Worm (Caenorhabditis elegans) whole organism, L2 larva: Measurements from ENCODE around the gene ptr-15.

Source experiments
- lin-13 ChIP-seq: fragments of 150-350 bp; optimal IDR thresholded peaks from 2 replicates; lab custom pipeline; 2014; ENCODE audit warnings: missing biosample characterization, missing genetic modification reagents, missing genetic modification characterization
- lsy-2 ChIP-seq, 2 experiments: fragments of 150-350 bp in 1 of 2; sonication (generic microtip) in 1 of 2; optimal IDR thresholded peaks; 2 replicates each; lab custom pipeline; 2014 to 2017; ENCODE audit warnings: missing biosample characterization in 2 of 2, missing genetic modification characterization in 2 of 2
- nhr-23 ChIP-seq: fragments of 150-350 bp; optimal IDR thresholded peaks from 2 replicates; lab custom pipeline; 2014; ENCODE audit warnings: missing biosample characterization, missing genetic modification reagents, missing genetic modification characterization
- nhr-237 ChIP-seq: fragments of 150-350 bp; optimal IDR thresholded peaks from 2 replicates; lab custom pipeline; 2014; ENCODE audit warnings: missing biosample characterization, missing genetic modification characterization
- nhr-25 ChIP-seq: fragments of 150-350 bp; sonication (generic microtip); optimal IDR thresholded peaks from 3 replicates; lab custom pipeline; 2014; ENCODE audit warnings: missing biosample characterization, missing genetic modification characterization
- skn-1 ChIP-seq: sonication (generic microtip); optimal IDR thresholded peaks from 2 replicates; lab custom pipeline; 2017; ENCODE audit warnings: missing biosample characterization, missing genetic modification characterization
- snpc-4 ChIP-seq: fragments of 150-350 bp; optimal IDR thresholded peaks from 2 replicates; lab custom pipeline; 2014; ENCODE audit warnings: missing biosample characterization, missing genetic modification characterization
- unc-39 ChIP-seq: fragments of 150-350 bp; optimal IDR thresholded peaks from 2 replicates; lab custom pipeline; 2014; ENCODE audit warnings: missing biosample characterization, missing genetic modification characterization
- unc-62 ChIP-seq: fragments of 150-350 bp; optimal IDR thresholded peaks from 2 replicates; lab custom pipeline; 2014; ENCODE audit warnings: missing biosample characterization, missing genetic modification reagents, missing genetic modification characterization
- ztf-11 ChIP-seq: sonication (generic microtip); optimal IDR thresholded peaks from 2 replicates; lab custom pipeline; 2017; ENCODE audit warnings: missing biosample characterization, missing genetic modification characterization
- ztf-4 ChIP-seq: fragments of 150-350 bp; optimal IDR thresholded peaks from 2 replicates; lab custom pipeline; 2014; ENCODE audit warnings: missing biosample characterization, missing genetic modification characterization

DNA sequence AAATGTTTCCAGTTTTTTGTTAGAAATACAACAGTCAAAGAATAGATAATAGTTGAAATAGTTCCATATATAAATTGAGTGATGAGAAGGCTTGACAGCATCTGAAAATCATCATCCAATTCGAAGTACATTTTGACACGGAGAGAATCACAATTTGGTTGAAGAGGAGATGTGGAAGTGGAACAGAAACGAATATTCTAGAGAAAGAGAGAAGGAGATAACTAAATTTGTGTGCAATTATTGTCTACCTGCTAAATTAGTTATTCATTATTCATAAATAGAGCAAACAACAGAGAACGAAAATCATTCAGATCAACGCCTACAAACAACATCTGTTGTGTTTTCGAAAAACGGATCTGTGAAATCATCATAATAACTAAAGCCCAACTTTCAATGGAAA is 16.0 kb downstream of the ptr-15 start, which contains the start of gene srg-31:
- TF ChIP-seq lsy-2 (tag; optimal IDR thresholded peaks at IDR 0.05; lab: Kevin White, UChicago): no peak
- no peak for TF ChIP-seq lin-13 (GFP tag; lab: Kevin White, UChicago)
- TF ChIP-seq nhr-25: no peak
- no peak for TF ChIP-seq snpc-4 (tag; lab: Kevin White, UChicago)
- TF ChIP-seq nhr-237 (tag; lab: Kevin White, UChicago): no peak
- TF ChIP-seq ztf-11 (tag; lab: Kevin White, UChicago): no peak
- no peak for TF ChIP-seq unc-62 (GFP tag; lab: Kevin White, UChicago)
- TF ChIP-seq skn-1 (tag; lab: Kevin White, UChicago): no peak
- TF ChIP-seq unc-39 (tag; lab: Kevin White, UChicago): no peak
- TF ChIP-seq nhr-23 (tag; lab: Kevin White, UChicago): no peak
- TF ChIP-seq ztf-4: no peak
